Worm (Caenorhabditis elegans) whole organism, L1 larva: ENCODE results near the gene cyn-16.

Source experiments
- ama-1 ChIP-seq: fragments of 150-350 bp; optimal IDR thresholded peaks from 2 replicates; lab custom pipeline; 2014
- nhr-11 ChIP-seq: fragments of 150-350 bp; optimal IDR thresholded peaks from 2 replicates; lab custom pipeline; 2014; ENCODE audit warnings: missing biosample characterization, missing genetic modification characterization
- nhr-237 ChIP-seq: fragments of 150-350 bp; optimal IDR thresholded peaks from 2 replicates; lab custom pipeline; 2014; ENCODE audit warnings: missing biosample characterization, missing genetic modification characterization
- pag-3 ChIP-seq: sonication (generic microtip); optimal IDR thresholded peaks from 2 replicates; lab custom pipeline; 2017; ENCODE audit warnings: missing genetic modification characterization, mild to moderate bottlenecking, missing compliant biosample characterization, antibody characterized with exemption, borderline replicate concordance; ENCODE audit not compliant: insufficient read depth
- skn-1 ChIP-seq: fragments of 150-350 bp; optimal IDR thresholded peaks from 2 replicates; lab custom pipeline; 2014; ENCODE audit warnings: missing biosample characterization, missing genetic modification characterization
- snpc-4 ChIP-seq: fragments of 150-350 bp; optimal IDR thresholded peaks from 2 replicates; lab custom pipeline; 2014; ENCODE audit warnings: missing biosample characterization, missing genetic modification characterization

- TF ChIP-seq skn-1 (tag; lab: Kevin White, UChicago) (no peak), nhr-237 (tag; lab: Kevin White, UChicago) (no peak), nhr-11 (tag; lab: Kevin White, UChicago) (no peak), snpc-4 (tag; lab: Kevin White, UChicago) (no peak), ama-1 (lab: Kevin White, UChicago) (no peak), pag-3 (tag; lab: Kevin White, UChicago) (no peak)
Observed at ce11 chrII:12051601-12052000, 15.1 kb upstream of the cyn-16 start.
